Worm (Caenorhabditis elegans): ENCODE data around the gene F32D8.4.

F32D8.4 gene

DNA sequence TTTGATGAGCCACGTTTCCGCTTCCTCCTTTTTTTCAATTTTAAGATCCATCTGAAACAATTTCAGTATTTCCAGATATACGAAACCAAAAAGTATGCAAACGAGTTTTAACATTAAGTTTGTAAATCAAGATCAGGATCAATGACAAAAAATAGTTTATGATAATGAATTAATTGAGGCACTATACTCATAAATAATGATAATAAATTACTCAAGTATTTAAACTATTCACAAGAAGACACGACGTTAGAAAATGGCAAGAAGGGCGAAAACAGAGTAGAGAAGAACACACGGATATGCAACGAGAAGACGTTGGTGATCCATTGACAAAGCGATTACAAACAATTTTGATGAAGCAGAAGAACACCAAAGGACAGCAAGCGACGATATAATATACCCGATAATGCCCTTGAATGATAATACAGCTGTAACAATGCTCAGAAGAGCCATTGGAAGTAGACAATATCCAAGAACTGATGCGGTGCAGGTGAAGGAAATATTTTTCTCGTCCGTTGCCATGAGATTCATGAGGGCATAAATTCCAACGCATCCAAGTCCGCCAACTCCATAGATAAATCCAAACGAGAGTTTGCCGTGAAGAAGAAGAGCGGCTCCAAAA, at the start of gene F32D8.4:
TSS of gene F32D8.4 (minus strand) at position 51 of the 619 bp plus-strand sequence.
- TF ChIP-seq ceh-43 (GFP tag; optimal IDR thresholded peaks at IDR 0.05) (no peak), ham-2 (GFP tag; optimal IDR thresholded peaks at IDR 0.05) (no peak), unc-62 (GFP tag; optimal IDR thresholded peaks at IDR 0.05) (no peak), elt-1 (tag; optimal IDR thresholded peaks at IDR 0.05; ENCODE audit: borderline replicate concordance, insufficient read depth) (no peak), mls-2 (tag; optimal IDR thresholded peaks at IDR 0.05) (no peak), mab-5 (tag; optimal IDR thresholded peaks at IDR 0.05) (no peak), lsy-2 (tag; optimal IDR thresholded peaks at IDR 0.05) (no peak), tbx-8 (GFP tag; optimal IDR thresholded peaks at IDR 0.05) (no peak), mep-1 (tag; optimal IDR thresholded peaks at IDR 0.05) (no peak), nhr-12 (tag; optimal IDR thresholded peaks at IDR 0.05) (no peak), flh-1 (GFP tag; optimal IDR thresholded peaks at IDR 0.05) (no peak), drap-1 (GFP tag; optimal IDR thresholded peaks at IDR 0.05) (no peak), nhr-2 (tag; optimal IDR thresholded peaks at IDR 0.05) (no peak), nhr-237 (tag; optimal IDR thresholded peaks at IDR 0.05) (no peak), ztf-11 (tag; optimal IDR thresholded peaks at IDR 0.05) (no peak), sptf-1 (tag; optimal IDR thresholded peaks at IDR 0.05) (no peak), sem-2 (GFP tag; optimal IDR thresholded peaks at IDR 0.05) (no peak), bed-3 (GFP tag; optimal IDR thresholded peaks at IDR 0.05) (no peak), elt-3 (tag; optimal IDR thresholded peaks at IDR 0.05) (no peak), pha-4 (tag; optimal IDR thresholded peaks at IDR 0.05) (no peak)

DNA sequence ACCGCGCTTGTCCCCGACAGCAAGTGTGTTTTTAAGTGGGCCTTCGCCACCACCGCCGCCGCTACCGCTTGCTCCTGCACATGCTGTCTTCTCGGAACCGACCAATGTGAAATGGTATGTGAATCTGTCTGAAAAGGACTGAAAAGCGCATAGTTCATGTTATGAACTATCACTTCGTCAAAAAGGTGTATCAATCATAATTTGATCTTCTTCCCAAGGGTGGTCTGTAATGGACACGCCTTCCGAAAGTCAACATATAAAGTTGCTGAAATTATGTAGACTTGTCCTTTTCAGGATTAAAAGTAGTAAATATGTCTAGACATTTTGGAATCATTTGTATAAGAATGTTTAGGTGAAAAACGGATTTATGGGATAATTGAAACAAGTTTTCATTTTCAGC, 48.8 kb upstream of the F32D8.4 start, which contains the start of gene zip-9:
TSS of gene zip-9 (plus strand) at position 301 of the 400 bp plus-strand sequence.
- TF ChIP-seq cnd-1 (tag; optimal IDR thresholded peaks at IDR 0.05) (no peak), ham-2 (GFP tag; optimal IDR thresholded peaks at IDR 0.05) (no peak), drap-1 (GFP tag; optimal IDR thresholded peaks at IDR 0.05) (no peak), hlh-1 (tag; optimal IDR thresholded peaks at IDR 0.05) (no peak), nhr-237 (tag; optimal IDR thresholded peaks at IDR 0.05) (no peak), tbx-8 (GFP tag; optimal IDR thresholded peaks at IDR 0.05) (no peak), elt-1 (tag; optimal IDR thresholded peaks at IDR 0.05; ENCODE audit: borderline replicate concordance, insufficient read depth) (no peak), snpc-4 (tag; optimal IDR thresholded peaks at IDR 0.05) (no peak), elt-3 (tag; optimal IDR thresholded peaks at IDR 0.05) (no peak), mep-1 (tag; optimal IDR thresholded peaks at IDR 0.05) (no peak)

DNA sequence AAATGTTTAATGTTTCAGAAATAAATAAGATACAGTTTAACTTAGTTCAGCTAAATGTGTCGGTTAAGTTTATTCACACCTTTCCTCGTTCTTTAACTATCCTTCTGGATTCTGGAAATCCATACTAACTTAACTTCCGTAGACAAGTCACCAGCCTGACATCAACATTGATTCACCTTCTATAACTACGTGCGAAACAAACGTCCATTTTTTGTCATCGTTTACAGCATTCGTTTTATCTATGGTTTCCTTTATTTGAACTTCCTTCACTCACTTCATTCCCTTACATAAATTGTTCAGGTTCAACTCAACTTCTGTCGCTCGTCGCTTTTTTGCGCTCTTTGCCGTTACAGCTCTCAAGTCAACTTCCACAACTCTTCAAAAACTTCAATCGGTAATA, 47.8 kb upstream of the F32D8.4 start, which contains the start of gene F17C11.26:
TSS of gene F17C11.26 (plus strand) at position 301 of the 400 bp plus-strand sequence.
- TF ChIP-seq sptf-1 (tag; optimal IDR thresholded peaks at IDR 0.05) (no peak), ztf-11 (tag; optimal IDR thresholded peaks at IDR 0.05) (no peak), cnd-1 (tag; optimal IDR thresholded peaks at IDR 0.05) (no peak), unc-120 (tag; optimal IDR thresholded peaks at IDR 0.05; ENCODE audit: poor library complexity, severe bottlenecking) (no peak), mls-2 (tag; optimal IDR thresholded peaks at IDR 0.05) (no peak), ceh-43 (GFP tag; optimal IDR thresholded peaks at IDR 0.05) (no peak), ham-2 (GFP tag; optimal IDR thresholded peaks at IDR 0.05) (no peak), nhr-12 (tag; optimal IDR thresholded peaks at IDR 0.05) (no peak), sem-2 (GFP tag; optimal IDR thresholded peaks at IDR 0.05) (no peak), lin-32 (GFP tag; optimal IDR thresholded peaks at IDR 0.05) (no peak), tbx-8 (GFP tag; optimal IDR thresholded peaks at IDR 0.05) (no peak), mab-5 (tag; optimal IDR thresholded peaks at IDR 0.05) (no peak), unc-62 (GFP tag; optimal IDR thresholded peaks at IDR 0.05) (no peak), nhr-237 (tag; optimal IDR thresholded peaks at IDR 0.05) (no peak), hlh-1 (tag; optimal IDR thresholded peaks at IDR 0.05) (no peak), ceh-83 (GFP tag; optimal IDR thresholded peaks at IDR 0.05) (no peak), nhr-28 (tag; optimal IDR thresholded peaks at IDR 0.05) (no peak), drap-1 (GFP tag; optimal IDR thresholded peaks at IDR 0.05) (no peak), lsy-2 (tag; optimal IDR thresholded peaks at IDR 0.05) (no peak)

DNA sequence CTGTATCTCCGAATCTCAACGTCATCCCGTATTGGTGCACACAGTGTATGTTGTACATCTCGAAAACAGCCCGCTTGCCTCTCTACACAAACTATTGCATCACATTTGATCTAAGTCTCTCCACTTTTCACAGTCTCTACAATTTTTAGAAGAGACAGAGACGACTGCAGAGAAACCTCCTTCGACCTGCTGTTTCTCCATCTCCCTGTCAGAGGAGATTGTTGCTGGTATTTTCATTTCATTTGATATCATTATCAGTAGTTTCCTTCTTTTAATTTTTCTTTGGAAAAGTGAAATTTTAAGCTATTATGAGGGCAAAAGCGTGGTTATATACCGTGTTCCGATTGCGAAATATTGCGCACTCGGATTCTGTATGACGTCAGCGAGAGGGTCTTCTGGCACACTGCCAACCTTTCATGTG, 47.2 kb upstream of the F32D8.4 start:
- TF ChIP-seq hlh-1 (tag; optimal IDR thresholded peaks at IDR 0.05) (peak; percentile 9), elt-3 (tag; optimal IDR thresholded peaks at IDR 0.05) (no peak), sem-2 (GFP tag; optimal IDR thresholded peaks at IDR 0.05) (no peak), nhr-2 (tag; optimal IDR thresholded peaks at IDR 0.05) (peak; percentile 68), snpc-4 (tag; optimal IDR thresholded peaks at IDR 0.05) (no peak), lin-13 (tag; optimal IDR thresholded peaks at IDR 0.05) (no peak), mls-2 (tag; optimal IDR thresholded peaks at IDR 0.05) (no peak), tbx-8 (GFP tag; optimal IDR thresholded peaks at IDR 0.05) (no peak), pha-4 (tag; optimal IDR thresholded peaks at IDR 0.05) (peak; percentile 4), zip-8 (tag; optimal IDR thresholded peaks at IDR 0.05) (peak; percentile 66), unc-39 (tag; optimal IDR thresholded peaks at IDR 0.05) (no peak), nhr-12 (tag; optimal IDR thresholded peaks at IDR 0.05) (no peak), lin-32 (GFP tag; optimal IDR thresholded peaks at IDR 0.05) (no peak), ceh-39 (tag; optimal IDR thresholded peaks at IDR 0.05) (peak; percentile 43), lsy-2 (tag; optimal IDR thresholded peaks at IDR 0.05) (peak; percentile 22), mep-1 (tag; optimal IDR thresholded peaks at IDR 0.05) (peak; percentile 50), ceh-83 (GFP tag; optimal IDR thresholded peaks at IDR 0.05) (no peak), bed-3 (GFP tag; optimal IDR thresholded peaks at IDR 0.05) (no peak), blmp-1 (tag; optimal IDR thresholded peaks at IDR 0.05) (peak; percentile 14), nhr-28 (tag; optimal IDR thresholded peaks at IDR 0.05) (no peak), nhr-76 (tag; optimal IDR thresholded peaks at IDR 0.05) (no peak), ham-2 (GFP tag; optimal IDR thresholded peaks at IDR 0.05) (peak; percentile 39), flh-1 (GFP tag; optimal IDR thresholded peaks at IDR 0.05) (no peak), unc-120 (tag; optimal IDR thresholded peaks at IDR 0.05; ENCODE audit: poor library complexity, severe bottlenecking) (peak; percentile 34), cnd-1 (tag; optimal IDR thresholded peaks at IDR 0.05) (no peak), sptf-1 (tag; optimal IDR thresholded peaks at IDR 0.05) (no peak), M03D4.4 (tag; optimal IDR thresholded peaks at IDR 0.05) (no peak), nhr-237 (tag; optimal IDR thresholded peaks at IDR 0.05) (no peak), ces-1 (GFP tag; optimal IDR thresholded peaks at IDR 0.05) (peak; percentile 58), drap-1 (GFP tag; optimal IDR thresholded peaks at IDR 0.05) (peak; percentile 20), ceh-43 (GFP tag; optimal IDR thresholded peaks at IDR 0.05) (no peak), unc-62 (GFP tag; optimal IDR thresholded peaks at IDR 0.05) (peak; percentile 75)

Data from whole organism, mixed stage, embryonic.